Worm (Caenorhabditis elegans): Measurements from ENCODE around the gene dsh-1.

- TF ChIP-seq nhr-28 (tag; optimal IDR thresholded peaks at IDR 0.05) = no peak
- no peak for TF ChIP-seq nhr-76 (tag; optimal IDR thresholded peaks at IDR 0.05)
- no peak for TF ChIP-seq snpc-4 (tag; optimal IDR thresholded peaks at IDR 0.05)
- TF ChIP-seq unc-62 (GFP tag; optimal IDR thresholded peaks at IDR 0.05) = peak; percentile 35
- TF ChIP-seq pha-4 (tag; optimal IDR thresholded peaks at IDR 0.05) = no peak
- TF ChIP-seq blmp-1 (tag; optimal IDR thresholded peaks at IDR 0.05) = no peak
- TF ChIP-seq mep-1 (tag; optimal IDR thresholded peaks at IDR 0.05) = peak; percentile 31
- TF ChIP-seq ces-1 (GFP tag; optimal IDR thresholded peaks at IDR 0.05) = peak; percentile 34
Measured at ce11 chrII:5226309-5226708, 1.1 kb upstream of the dsh-1 start.
